Fruit fly (Drosophila melanogaster) whole organism, prepupa: ENCODE measurements around the gene Ilp1.

Experiments
- CG10669 ChIP-seq: fragments of 200-800 bp; sonication (Bioruptor generic); optimal IDR thresholded peaks from 3 replicates; lab custom pipeline; 2018; ENCODE audit warnings: missing biosample characterization, mild to moderate bottlenecking, missing genetic modification characterization, moderate library complexity
- CG6163 ChIP-seq: fragments of 200-800 bp; sonication (Bioruptor generic); IDR thresholded peaks from 3 replicates; pipeline ENCODE4 v1.3.6; 2022; ENCODE audit warnings: missing biosample characterization, missing genetic modification characterization
- CG6854 ChIP-seq: fragments of 200-800 bp; sonication (Bioruptor generic); optimal IDR thresholded peaks from 2 replicates; lab custom pipeline; 2017; ENCODE audit warnings: missing biosample characterization, mild to moderate bottlenecking, missing genetic modification characterization
- Eip75B ChIP-seq: fragments of 200-800 bp; sonication (Bioruptor generic); optimal IDR thresholded peaks from 3 replicates; lab custom pipeline; 2016; ENCODE audit warnings: missing biosample characterization, missing genetic modification characterization
- Lpt ChIP-seq: fragments of 200-800 bp; sonication (Bioruptor generic); optimal IDR thresholded peaks from 3 replicates; lab custom pipeline; 2016; ENCODE audit warnings: missing biosample characterization, missing genetic modification characterization
- OdsH ChIP-seq: fragments of 200-800 bp; sonication (Bioruptor generic); optimal IDR thresholded peaks from 3 replicates; lab custom pipeline; 2016; ENCODE audit warnings: missing biosample characterization, missing genetic modification characterization
- net ChIP-seq: fragments of 200-800 bp; sonication (Bioruptor generic); optimal IDR thresholded peaks from 3 replicates; lab custom pipeline; 2016; ENCODE audit warnings: missing biosample characterization, missing genetic modification characterization

dm6 chr3L:9836524-9837047 lies 38.4 kb downstream of the Ilp1 start, which contains the start of gene I-2:
- no peak for TF ChIP-seq CG6163 (GFP tag; lab: Robert Waterston, UW)
- no peak for TF ChIP-seq OdsH (GFP tag; lab: Kevin White, UChicago)
- no peak for TF ChIP-seq CG6854 (GFP tag; lab: Kevin White, UChicago)
- no peak for TF ChIP-seq net (GFP tag; lab: Kevin White, UChicago)
- TF ChIP-seq Lpt (GFP tag; lab: Kevin White, UChicago): no peak
- TF ChIP-seq Eip75B (GFP tag; lab: Kevin White, UChicago): no peak
- TF ChIP-seq CG10669 (GFP tag; lab: Kevin White, UChicago): no peak
